Worm (Caenorhabditis elegans): ENCODE data around the gene rnp-9.

- no peak for TF ChIP-seq flt-1 (GFP tag; IDR thresholded peaks at IDR 0.05)
- TF ChIP-seq T22C8.4 (GFP tag; IDR thresholded peaks at IDR 0.05): no peak
Observed at ce11 chrX:10147236-10147635, 19.9 kb upstream of the rnp-9 start.

Data from whole organism, midembryonic.